Fruit fly (Drosophila melanogaster) whole organism, embryonic: ENCODE data around the gene CG10467.

ENCODE experiments used
- Bteb2 ChIP-seq: fragments of 200-800 bp; sonication (Bioruptor generic); optimal IDR thresholded peaks from 2 replicates; lab custom pipeline; 2016; ENCODE audit warnings: missing biosample characterization, missing genetic modification characterization
- CG10209 ChIP-seq: fragments of 200-800 bp; sonication (Bioruptor generic); optimal IDR thresholded peaks from 3 replicates; lab custom pipeline; 2017; ENCODE audit warnings: missing biosample characterization, mild to moderate bottlenecking, missing genetic modification characterization, missing genetic modification reagents
- CG11085 ChIP-seq: fragments of 200-800 bp; sonication (Bioruptor generic); IDR thresholded peaks from 2 replicates; pipeline ENCODE4 v1.3.6; 2022; ENCODE audit warnings: missing biosample characterization, missing genetic modification characterization
- CG11398 ChIP-seq: fragments of 200-800 bp; sonication (Bioruptor generic); optimal IDR thresholded peaks from 2 replicates; lab custom pipeline; 2016; ENCODE audit warnings: missing biosample characterization, missing genetic modification characterization
- CG12155 ChIP-seq: fragments of 200-800 bp; sonication (Bioruptor generic); optimal IDR thresholded peaks from 3 replicates; lab custom pipeline; 2016; ENCODE audit warnings: missing biosample characterization, missing genetic modification characterization
- CG13624 ChIP-seq: fragments of 200-800 bp; sonication (Bioruptor generic); optimal IDR thresholded peaks from 2 replicates; lab custom pipeline; 2016; ENCODE audit warnings: missing biosample characterization, missing genetic modification characterization
- CG14050 ChIP-seq: fragments of 200-800 bp; sonication (Bioruptor generic); IDR thresholded peaks from 3 replicates; pipeline ENCODE4 v1.3.6; 2022; ENCODE audit warnings: missing biosample characterization, missing genetic modification characterization
- CG14965 ChIP-seq: fragments of 200-800 bp; sonication (Bioruptor generic); optimal IDR thresholded peaks from 2 replicates; lab custom pipeline; 2016; ENCODE audit warnings: missing biosample characterization, missing genetic modification characterization, borderline replicate concordance
- CG1602 ChIP-seq: fragments of 200-800 bp; sonication (Bioruptor generic); optimal IDR thresholded peaks from 3 replicates; lab custom pipeline; 2016; ENCODE audit warnings: missing biosample characterization, missing genetic modification characterization
- CG2116 ChIP-seq: fragments of 200-800 bp; sonication (Bioruptor generic); optimal IDR thresholded peaks from 3 replicates; lab custom pipeline; 2018; ENCODE audit warnings: missing biosample characterization, mild to moderate bottlenecking, missing genetic modification characterization
- CG2889 ChIP-seq: fragments of 200-800 bp; sonication (Bioruptor generic); IDR thresholded peaks from 3 replicates; pipeline ENCODE4 v1.3.6; 2022; ENCODE audit warnings: missing biosample characterization, missing genetic modification characterization
- CG31441 ChIP-seq: fragments of 200-800 bp; sonication (Bioruptor generic); IDR thresholded peaks from 2 replicates; pipeline ENCODE4 v1.3.6; 2022; ENCODE audit warnings: missing biosample characterization, missing genetic modification characterization
- CG7786 ChIP-seq: fragments of 200-800 bp; sonication (Bioruptor generic); optimal IDR thresholded peaks from 2 replicates; lab custom pipeline; 2016; ENCODE audit warnings: missing biosample characterization, missing genetic modification characterization
- CG7963 ChIP-seq: fragments of 200-800 bp; sonication (Bioruptor generic); IDR thresholded peaks from 3 replicates; pipeline ENCODE4 v1.3.6; 2022; ENCODE audit warnings: missing biosample characterization, missing genetic modification characterization; ENCODE audit not compliant: partially characterized antibody
- CG9727 ChIP-seq: fragments of 200-800 bp; sonication (Bioruptor generic); optimal IDR thresholded peaks from 3 replicates; lab custom pipeline; 2017; ENCODE audit warnings: missing biosample characterization, mild to moderate bottlenecking, missing genetic modification characterization
- CG9817 ChIP-seq: fragments of 200-800 bp; sonication (Bioruptor generic); optimal IDR thresholded peaks from 2 replicates; lab custom pipeline; 2018; ENCODE audit warnings: missing biosample characterization, mild to moderate bottlenecking, missing genetic modification characterization, moderate library complexity
- Chrac-16 ChIP-seq: fragments of 200-800 bp; sonication (Bioruptor generic); optimal IDR thresholded peaks from 3 replicates; lab custom pipeline; 2016; ENCODE audit warnings: missing biosample characterization, missing genetic modification characterization
- CoRest ChIP-seq: fragments of 200-800 bp; sonication (Bioruptor generic); optimal IDR thresholded peaks from 3 replicates; lab custom pipeline; 2018; ENCODE audit warnings: missing biosample characterization, mild to moderate bottlenecking, missing genetic modification characterization, moderate library complexity
- D19B ChIP-seq: fragments of 200-800 bp; sonication (Bioruptor generic); optimal IDR thresholded peaks from 2 replicates; lab custom pipeline; 2017; ENCODE audit warnings: missing biosample characterization, mild to moderate bottlenecking, missing genetic modification characterization
- Deaf1 ChIP-seq: fragments of 200-800 bp; optimal IDR thresholded peaks from 3 replicates; lab custom pipeline; 2019; ENCODE audit warnings: missing biosample characterization, mild to moderate bottlenecking, missing genetic modification characterization, moderate library complexity
- Dek ChIP-seq: fragments of 200-800 bp; sonication (Bioruptor generic); optimal IDR thresholded peaks from 3 replicates; lab custom pipeline; 2019; ENCODE audit warnings: missing biosample characterization, mild to moderate bottlenecking, missing genetic modification characterization, moderate library complexity
- HHEX ChIP-seq: fragments of 200-800 bp; sonication (Bioruptor generic); optimal IDR thresholded peaks from 3 replicates; lab custom pipeline; 2017; ENCODE audit warnings: missing biosample characterization, mild to moderate bottlenecking, missing genetic modification characterization, missing genetic modification reagents
- HmgD ChIP-seq: fragments of 200-800 bp; sonication (Bioruptor generic); optimal IDR thresholded peaks from 3 replicates; lab custom pipeline; 2016; ENCODE audit warnings: missing biosample characterization, missing genetic modification characterization
- Kr ChIP-seq: fragments of 200-800 bp; sonication (Bioruptor generic); optimal IDR thresholded peaks from 2 replicates; lab custom pipeline; 2017; ENCODE audit warnings: missing biosample characterization, mild to moderate bottlenecking, missing genetic modification characterization
- Lpt ChIP-seq: fragments of >200 bp; optimal IDR thresholded peaks from 2 replicates; lab custom pipeline; 2018; ENCODE audit warnings: missing biosample characterization, missing genetic modification characterization
- Med ChIP-seq: fragments of 200-800 bp; sonication (Bioruptor generic); peaks from one replicate; lab custom pipeline; 2016; ENCODE audit warnings: missing biosample characterization, missing genetic modification characterization, mild to moderate bottlenecking, inconsistent platforms, moderate library complexity
- PHDP ChIP-seq: fragments of 200-800 bp; sonication (Bioruptor generic); optimal IDR thresholded peaks from 3 replicates; lab custom pipeline; 2018; ENCODE audit warnings: missing biosample characterization, mild to moderate bottlenecking, missing genetic modification characterization, moderate library complexity
- Six4 ChIP-seq: fragments of 200-800 bp; sonication (Bioruptor generic); optimal IDR thresholded peaks from 2 replicates; lab custom pipeline; 2016; ENCODE audit warnings: missing biosample characterization, missing genetic modification characterization
- Sry-δ ChIP-seq: fragments of 200-800 bp; sonication (Bioruptor generic); optimal IDR thresholded peaks from 2 replicates; lab custom pipeline; 2016; ENCODE audit warnings: missing biosample characterization, missing genetic modification characterization
- amos ChIP-seq: fragments of 200-800 bp; sonication (Bioruptor generic); IDR thresholded peaks from 2 replicates; pipeline ENCODE4 v1.3.6; 2022; ENCODE audit warnings: missing biosample characterization, missing genetic modification characterization; ENCODE audit not compliant: partially characterized antibody
- az2 ChIP-seq: fragments of 200-800 bp; sonication (Bioruptor generic); optimal IDR thresholded peaks from 3 replicates; lab custom pipeline; 2016; ENCODE audit warnings: missing biosample characterization, missing genetic modification characterization
- bab2 ChIP-seq: fragments of 200-800 bp; sonication (Bioruptor generic); optimal IDR thresholded peaks from 2 replicates; lab custom pipeline; 2016; ENCODE audit warnings: missing biosample characterization, missing genetic modification characterization
- bsh ChIP-seq, 2 experiments: fragments of 200-800 bp; sonication (Bioruptor generic); optimal IDR thresholded peaks; 2 replicates each; lab custom pipeline; 2017 to 2018; ENCODE audit warnings: mild to moderate bottlenecking in 2 of 2, missing biosample characterization in 2 of 2, missing genetic modification characterization in 2 of 2, moderate library complexity in 1 of 2
- chif ChIP-seq, 2 experiments: fragments of 200-800 bp; sonication (Bioruptor generic); optimal IDR thresholded peaks; 3 replicates each; lab custom pipeline; 2016; ENCODE audit warnings: missing biosample characterization in 2 of 2, missing genetic modification characterization in 2 of 2
- croc ChIP-seq: fragments of 200-800 bp; sonication (Bioruptor generic); conservative IDR thresholded peaks from 3 replicates; pipeline ENCODE4 v1.3.6; 2022; ENCODE audit warnings: missing biosample characterization, missing genetic modification characterization
- cwo ChIP-seq: fragments of 200-800 bp; sonication (Bioruptor generic); optimal IDR thresholded peaks from 3 replicates; lab custom pipeline; 2017; ENCODE audit warnings: missing biosample characterization, missing genetic modification characterization, mild to moderate bottlenecking, moderate library complexity, missing genetic modification reagents
- dmrt99B ChIP-seq: fragments of 200-800 bp; sonication (Bioruptor generic); optimal IDR thresholded peaks from 2 replicates; lab custom pipeline; 2018; ENCODE audit warnings: missing biosample characterization, mild to moderate bottlenecking, missing genetic modification characterization, moderate library complexity
- dpn ChIP-seq, 2 experiments: fragments of 200-800 bp; sonication (Bioruptor generic); optimal IDR thresholded peaks; 3 replicates each; lab custom pipeline; 2016; ENCODE audit warnings: missing biosample characterization in 2 of 2, missing genetic modification characterization in 2 of 2
- esg ChIP-seq: fragments of 200-800 bp; sonication (Bioruptor generic); conservative IDR thresholded peaks from 2 replicates; pipeline ENCODE4 v1.3.6; 2022; ENCODE audit warnings: missing biosample characterization, missing genetic modification characterization
- fd3F ChIP-seq: fragments of 200-800 bp; sonication (Bioruptor generic); optimal IDR thresholded peaks from 2 replicates; lab custom pipeline; 2018; ENCODE audit warnings: missing biosample characterization, mild to moderate bottlenecking, missing genetic modification characterization, moderate library complexity
- fd64A ChIP-seq: fragments of 200-800 bp; sonication (Bioruptor generic); optimal IDR thresholded peaks from 3 replicates; lab custom pipeline; 2018; ENCODE audit warnings: missing biosample characterization, mild to moderate bottlenecking, missing genetic modification characterization
- hth ChIP-seq: fragments of >200 bp; optimal IDR thresholded peaks from 2 replicates; lab custom pipeline; 2017; ENCODE audit warnings: inconsistent platforms
- jumu ChIP-seq: fragments of 200-800 bp; sonication (Bioruptor generic); optimal IDR thresholded peaks from 3 replicates; lab custom pipeline; 2016; ENCODE audit warnings: missing biosample characterization, missing genetic modification characterization
- ken ChIP-seq: fragments of 200-800 bp; sonication (Bioruptor generic); IDR thresholded peaks from 3 replicates; pipeline ENCODE4 v1.3.6; 2022; ENCODE audit warnings: missing biosample characterization, missing genetic modification characterization
- maf-S ChIP-seq: fragments of 200-800 bp; sonication (Bioruptor generic); optimal IDR thresholded peaks from 2 replicates; lab custom pipeline; 2016; ENCODE audit warnings: missing biosample characterization, missing genetic modification characterization
- pho ChIP-seq: fragments of 200-800 bp; sonication (Bioruptor generic); optimal IDR thresholded peaks from 2 replicates; lab custom pipeline; 2016; ENCODE audit warnings: missing biosample characterization, missing genetic modification characterization
- so ChIP-seq: fragments of 200-800 bp; sonication (Bioruptor generic); IDR thresholded peaks from 3 replicates; pipeline ENCODE4 v1.3.6; 2022; ENCODE audit warnings: missing biosample characterization, missing genetic modification characterization
- sob ChIP-seq: fragments of 200-800 bp; sonication (Bioruptor generic); IDR thresholded peaks from 2 replicates; pipeline ENCODE4 v1.3.6; 2022; ENCODE audit warnings: missing biosample characterization, missing genetic modification characterization
- unpg ChIP-seq: fragments of 200-800 bp; sonication (Bioruptor generic); optimal IDR thresholded peaks from 3 replicates; lab custom pipeline; 2018; ENCODE audit warnings: missing biosample characterization, mild to moderate bottlenecking, missing genetic modification characterization, moderate library complexity
- usp ChIP-seq: fragments of >200 bp; optimal IDR thresholded peaks from 2 replicates; lab custom pipeline; 2017; ENCODE audit warnings: missing biosample characterization, missing genetic modification characterization

Gene CG10467

DNA sequence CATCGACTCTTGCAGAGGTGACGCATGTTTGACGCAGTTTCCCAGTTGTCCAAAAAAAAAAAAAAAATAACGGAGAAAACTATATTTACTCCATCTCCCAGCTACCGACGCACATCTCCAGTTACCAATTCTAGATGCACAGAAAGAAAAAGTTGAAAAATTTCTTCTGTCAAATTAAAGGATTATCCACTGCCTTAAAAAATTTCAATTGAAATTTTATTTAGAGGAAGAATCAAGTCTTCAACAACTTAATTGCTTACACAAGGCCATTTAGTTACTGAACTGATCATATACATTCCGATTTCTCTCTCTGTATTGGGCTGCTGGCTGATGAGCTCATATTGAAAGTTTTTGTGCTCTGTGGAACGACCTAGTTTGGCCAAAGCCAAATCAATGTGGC, 8.6 kb downstream of the CG10467 start (continued):
- TF ChIP-seq Bteb2 (GFP tag; lab: Kevin White, UChicago) (no peak), sob (GFP tag; lab: Robert Waterston, UW) (0 out of 2 replicates have a peak, but pooled peaks have one; percentile 26), Deaf1 (no peak), dpn (GFP tag; optimal IDR thresholded peaks at IDR 0.05; lab: Kevin White, UChicago) (peak; percentile 27 to 48), HmgD (GFP tag; lab: Kevin White, UChicago) (no peak), Kr (no peak), CG7963 (no peak), CG2116 (no peak), hth (lab: Kevin White, UChicago) (no peak), CG10209 (GFP tag; lab: Kevin White, UChicago) (peak; percentile 6), Chrac-16 (peak; percentile 23), jumu (peak; percentile 24), CG2889 (GFP tag; lab: Robert Waterston, UW) (0 out of 3 replicates have a peak, but pooled peaks have one; percentile 33), pho (peak; percentile 38), CG9817 (tag; lab: Kevin White, UChicago) (peak; percentile 45), bab2 (peak; percentile 24), CG9727 (GFP tag; lab: Kevin White, UChicago) (peak; percentile 23), unpg (GFP tag; lab: Kevin White, UChicago) (peak; percentile 65), CG14050 (peak; percentile 11; the same call in 1 of the 3 replicates), CG13624 (GFP tag; lab: Kevin White, UChicago) (peak; percentile 38), fd64A (GFP tag; lab: Kevin White, UChicago) (no peak), amos (no peak), Six4 (GFP tag; lab: Kevin White, UChicago) (no peak), HHEX (GFP tag; lab: Kevin White, UChicago) (no peak), fd3F (GFP tag; lab: Kevin White, UChicago) (no peak), CG11398 (no peak), Dek (tag; lab: Kevin White, UChicago) (peak; percentile 14), CG14965 (GFP tag; lab: Kevin White, UChicago) (no peak), CG11085 (GFP tag; lab: Robert Waterston, UW) (no peak), cwo (no peak), D19B (GFP tag; lab: Kevin White, UChicago) (no peak), CG12155 (GFP tag; lab: Kevin White, UChicago) (peak; percentile 23), Med (GFP tag; lab: Kevin White, UChicago) (peak; percentile 72), ken (GFP tag; lab: Robert Waterston, UW) (peak; percentile 21; the same call in 1 of the 3 replicates), croc (GFP tag; lab: Robert Waterston, UW) (peak; percentile 44; the same call in 1 of the 3 replicates), esg (0 out of 2 replicates have a peak, but pooled peaks have one; percentile 15), dmrt99B (tag; lab: Kevin White, UChicago) (no peak), so (GFP tag; lab: Robert Waterston, UW) (0 out of 3 replicates have a peak, but pooled peaks have one; percentile 24), PHDP (tag; lab: Kevin White, UChicago) (peak; percentile 35), Sry-δ (no peak), az2 (GFP tag; lab: Kevin White, UChicago) (peak; percentile 37), CG1602 (GFP tag; lab: Kevin White, UChicago) (peak; percentile 6), CG7786 (GFP tag; lab: Kevin White, UChicago) (peak; percentile 14), CG31441 (0 out of 2 replicates have a peak, but pooled peaks have one; percentile 11), maf-S (GFP tag; lab: Kevin White, UChicago) (peak; percentile 15), Lpt (GFP tag; lab: Kevin White, UChicago) (no peak), CoRest (peak; percentile 19), usp (GFP tag; lab: Kevin White, UChicago) (no peak), bsh (GFP tag; optimal IDR thresholded peaks at IDR 0.05; lab: Kevin White, UChicago) (peak in 1 of 2 experiments; percentile 55), chif (GFP tag; optimal IDR thresholded peaks at IDR 0.05; lab: Kevin White, UChicago) (peak; percentile 27 to 29)
